Fruit fly (Drosophila melanogaster): ENCODE data around the gene ppk22.

Gene ppk22

dm6 chr3R:24829887-24830351, 29.7 kb downstream of the ppk22 start, which contains the start of the genes Kaz and CG43273 (continued):
- TF ChIP-seq CG8632 (GFP tag; optimal IDR thresholded peaks at IDR 0.05) (peak; percentile 4), acj6 (GFP tag; optimal IDR thresholded peaks at IDR 0.05) (peak; percentile 64), OdsH (GFP tag; optimal IDR thresholded peaks at IDR 0.05) (no peak), CG11762 (GFP tag; optimal IDR thresholded peaks at IDR 0.05; ENCODE audit: insufficient read depth) (no peak), Sox15 (GFP tag; optimal IDR thresholded peaks at IDR 0.05) (peak; percentile 24), pdm3 (GFP tag; optimal IDR thresholded peaks at IDR 0.05) (no peak), Eip75B (GFP tag; optimal IDR thresholded peaks at IDR 0.05) (no peak), CG3919 (GFP tag; optimal IDR thresholded peaks at IDR 0.05) (no peak), CG4318 (GFP tag; optimal IDR thresholded peaks at IDR 0.05) (no peak), CG34406 (GFP tag; optimal IDR thresholded peaks at IDR 0.05) (peak; percentile 35), Eip93F (GFP tag; optimal IDR thresholded peaks at IDR 0.05) (no peak), Gug (GFP tag; IDR thresholded peaks at IDR 0.05) (no peak), net (GFP tag; optimal IDR thresholded peaks at IDR 0.05) (no peak), fd85E (GFP tag; optimal IDR thresholded peaks at IDR 0.05) (no peak), dac (GFP tag; optimal IDR thresholded peaks at IDR 0.05) (no peak), CG11902 (GFP tag; optimal IDR thresholded peaks at IDR 0.05) (peak; percentile 19), Ets21C (GFP tag; optimal IDR thresholded peaks at IDR 0.05) (peak; percentile 36)

dm6 chr3R:24828234-24828633, 31.4 kb downstream of the ppk22 start, which contains the start of gene RabX4:
TSS of gene RabX4 (minus strand) at chr3R:24828409.
- TF ChIP-seq svp (GFP tag) (peak; percentile 57), ss (GFP tag; optimal IDR thresholded peaks at IDR 0.05) (no peak)

- no peak for TF ChIP-seq Gug (GFP tag; IDR thresholded peaks at IDR 0.05)
- TF ChIP-seq salr (GFP tag; optimal IDR thresholded peaks at IDR 0.05) = no peak
- no peak for TF ChIP-seq Eip78C (GFP tag)
- no peak for TF ChIP-seq Hr39 (GFP tag; optimal IDR thresholded peaks at IDR 0.05)
- no peak for TF ChIP-seq CG7368 (GFP tag; optimal IDR thresholded peaks at IDR 0.05)
- no peak for TF ChIP-seq lz (GFP tag; optimal IDR thresholded peaks at IDR 0.05)
- no peak for TF ChIP-seq CG34406 (GFP tag; optimal IDR thresholded peaks at IDR 0.05)
- TF ChIP-seq topi (GFP tag; optimal IDR thresholded peaks at IDR 0.05) = no peak
- TF ChIP-seq fkh (GFP tag; optimal IDR thresholded peaks at IDR 0.05) = no peak
- no peak for TF ChIP-seq Hr4 (GFP tag; optimal IDR thresholded peaks at IDR 0.05)
These were observed 34.1 kb downstream of the ppk22 start, which contains the start of gene niki for dm6 chr3R:24825548-24825947. TSS of gene niki (minus strand) at chr3R:24825648.

dm6 chr3R:24823061-24823460, 36.5 kb downstream of the ppk22 start:
- TF ChIP-seq CG10669 (GFP tag; optimal IDR thresholded peaks at IDR 0.05) (no peak), Eip78C (GFP tag) (no peak), Sox15 (GFP tag; optimal IDR thresholded peaks at IDR 0.05) (no peak), Ets96B (tag; optimal IDR thresholded peaks at IDR 0.05) (no peak), CG6808 (GFP tag; optimal IDR thresholded peaks at IDR 0.05) (no peak), Lpt (GFP tag; optimal IDR thresholded peaks at IDR 0.05) (no peak), fd85E (GFP tag; optimal IDR thresholded peaks at IDR 0.05) (no peak), eg (GFP tag; IDR thresholded peaks at IDR 0.05) (no peak), Sox14 (GFP tag; optimal IDR thresholded peaks at IDR 0.05) (no peak), OdsH (GFP tag; optimal IDR thresholded peaks at IDR 0.05) (no peak), CG31627 (GFP tag; optimal IDR thresholded peaks at IDR 0.05) (no peak), Eip75B (GFP tag; optimal IDR thresholded peaks at IDR 0.05) (no peak), ss (GFP tag; optimal IDR thresholded peaks at IDR 0.05) (no peak), Sox102F (GFP tag; optimal IDR thresholded peaks at IDR 0.05) (no peak), Smox (GFP tag; optimal IDR thresholded peaks at IDR 0.05) (no peak), CG8319 (GFP tag; optimal IDR thresholded peaks at IDR 0.05) (no peak)
